Worm (Caenorhabditis elegans) whole organism, L4 larva: ENCODE measurements around the gene F55H2.5.
A peak's percentile ranks its signal among the peaks of the same experiment; 100 is the strongest.

Experiments
- aha-1 ChIP-seq: fragments of 150-350 bp; peaks from one replicate; lab custom pipeline; 2014; ENCODE audit warnings: missing biosample characterization, missing genetic modification characterization
- aly-2 ChIP-seq: sonication (generic microtip); optimal IDR thresholded peaks from 2 replicates; lab custom pipeline; 2018; ENCODE audit warnings: missing biosample characterization, missing genetic modification characterization
- arid-1 ChIP-seq: fragments of 200-800 bp; sonication (Bioruptor generic); conservative IDR thresholded peaks from 2 replicates; pipeline ENCODE4 v1.3.6; 2022; ENCODE audit warnings: missing genetic modification reagents, missing genetic modification characterization, missing compliant biosample characterization
- ceh-28 ChIP-seq: fragments of 150-350 bp; optimal IDR thresholded peaks from 2 replicates; lab custom pipeline; 2014; ENCODE audit warnings: missing biosample characterization, missing genetic modification reagents, missing genetic modification characterization
- ceh-44 ChIP-seq: fragments of 200-800 bp; sonication (Bioruptor generic); IDR thresholded peaks from 2 replicates; pipeline ENCODE4 v1.3.6; 2022; ENCODE audit warnings: missing genetic modification reagents, missing genetic modification characterization, missing compliant biosample characterization
- ceh-82 ChIP-seq: sonication (generic microtip); optimal IDR thresholded peaks from 2 replicates; lab custom pipeline; 2017; ENCODE audit warnings: missing biosample characterization, missing genetic modification characterization
- daf-16 ChIP-seq, 3 experiments: sonication (generic microtip); optimal IDR thresholded peaks; 2 replicates each; lab custom pipeline; 2016 to 2017; ENCODE audit warnings: missing genetic modification characterization in 3 of 3, missing genetic modification reagents in 3 of 3, mild to moderate bottlenecking in 2 of 3, missing compliant biosample characterization in 2 of 3, missing biosample characterization in 1 of 3, moderate library complexity in 1 of 3
- dmd-6 ChIP-seq: fragments of 200-800 bp; sonication (Bioruptor generic); IDR thresholded peaks from 2 replicates; pipeline ENCODE4 v1.3.6; 2022; ENCODE audit warnings: missing genetic modification reagents, missing genetic modification characterization, missing compliant biosample characterization
- dmd-8 ChIP-seq: fragments of 200-800 bp; sonication (Bioruptor generic); IDR thresholded peaks from 2 replicates; pipeline ENCODE4 v1.3.6; 2022; ENCODE audit warnings: missing genetic modification characterization, missing compliant biosample characterization
- dpl-1 ChIP-seq: fragments of 150-350 bp; optimal IDR thresholded peaks from 2 replicates; lab custom pipeline; 2014; ENCODE audit warnings: missing biosample characterization, missing genetic modification reagents, missing genetic modification characterization
- duxl-1 ChIP-seq: sonication (generic microtip); optimal IDR thresholded peaks from 2 replicates; lab custom pipeline; 2016; ENCODE audit warnings: mild to moderate bottlenecking, missing genetic modification characterization, moderate library complexity, missing compliant biosample characterization; ENCODE audit not compliant: poor library complexity
- dve-1 ChIP-seq: sonication (generic microtip); optimal IDR thresholded peaks from 2 replicates; lab custom pipeline; 2017; ENCODE audit warnings: antibody characterized with exemption, mild to moderate bottlenecking, missing genetic modification characterization, missing compliant biosample characterization; ENCODE audit not compliant: insufficient read depth
- egl-43 ChIP-seq: fragments of 200-800 bp; sonication (Bioruptor generic); IDR thresholded peaks from 2 replicates; pipeline ENCODE4 v1.3.6; 2022; ENCODE audit warnings: missing genetic modification reagents, missing genetic modification characterization, missing compliant biosample characterization
- hif-1 ChIP-seq, 2 experiments: sonication (generic microtip); optimal IDR thresholded peaks; 2 replicates each; lab custom pipeline; 2016 to 2017; ENCODE audit warnings: missing compliant biosample characterization in 2 of 2, missing genetic modification characterization in 2 of 2, missing genetic modification reagents in 2 of 2, missing genotype in 2 of 2, mild to moderate bottlenecking in 1 of 2
- hlh-11 ChIP-seq: fragments of 200-800 bp; sonication (Bioruptor generic); optimal IDR thresholded peaks from 2 replicates; lab custom pipeline; 2018; ENCODE audit warnings: mild to moderate bottlenecking, missing genetic modification characterization, missing compliant biosample characterization
- hlh-30 ChIP-seq: sonication (generic microtip); optimal IDR thresholded peaks from 2 replicates; lab custom pipeline; 2017; ENCODE audit warnings: antibody characterized with exemption, mild to moderate bottlenecking, missing genetic modification characterization, missing compliant biosample characterization; ENCODE audit not compliant: insufficient read depth
- lin-13 ChIP-seq: fragments of 150-350 bp; optimal IDR thresholded peaks from 2 replicates; lab custom pipeline; 2014; ENCODE audit warnings: missing biosample characterization, missing genetic modification reagents, missing genetic modification characterization
- lin-38 ChIP-seq: fragments of 200-800 bp; sonication (Bioruptor generic); IDR thresholded peaks from 2 replicates; pipeline ENCODE4 v1.3.6; 2022; ENCODE audit warnings: missing genetic modification reagents, missing genetic modification characterization, missing compliant biosample characterization
- lsy-2 ChIP-seq, 2 experiments: fragments of 150-350 bp in 1 of 2; sonication (generic microtip) in 1 of 2; optimal IDR thresholded peaks; 2 replicates each; lab custom pipeline; 2014 to 2017; ENCODE audit warnings: missing biosample characterization in 2 of 2, missing genetic modification characterization in 2 of 2
- madf-5 ChIP-seq, 2 experiments: fragments of 200-800 bp; sonication (Bioruptor generic); IDR thresholded peaks; 2 replicates each; pipeline ENCODE4 v1.3.6; 2022; ENCODE audit warnings: missing compliant biosample characterization in 2 of 2, missing genetic modification characterization in 2 of 2
- mdt-29 ChIP-seq: fragments of 200-800 bp; sonication (Bioruptor generic); IDR thresholded peaks from 2 replicates; pipeline ENCODE4 v1.3.6; 2022; ENCODE audit warnings: missing genetic modification reagents, missing genetic modification characterization, missing compliant biosample characterization
- mep-1 ChIP-seq: fragments of 150-350 bp; sonication (generic microtip); optimal IDR thresholded peaks from 3 replicates; lab custom pipeline; 2014; ENCODE audit warnings: missing biosample characterization, missing genetic modification characterization
- mes-2 ChIP-seq: sonication (generic microtip); optimal IDR thresholded peaks from 2 replicates; lab custom pipeline; 2016; ENCODE audit warnings: missing genotype, mild to moderate bottlenecking, missing genetic modification characterization, missing compliant biosample characterization; ENCODE audit not compliant: poor library complexity, severe bottlenecking
- mxl-3 ChIP-seq: fragments of 200-800 bp; sonication (Bioruptor generic); optimal IDR thresholded peaks from 2 replicates; lab custom pipeline; 2018; ENCODE audit warnings: mild to moderate bottlenecking, missing genetic modification characterization, missing compliant biosample characterization
- nhr-102 ChIP-seq: sonication (generic microtip); optimal IDR thresholded peaks from 2 replicates; lab custom pipeline; 2016; ENCODE audit warnings: mild to moderate bottlenecking, missing genetic modification characterization, moderate library complexity, missing compliant biosample characterization
- nhr-111 ChIP-seq: fragments of 200-800 bp; sonication (Bioruptor generic); optimal IDR thresholded peaks from 2 replicates; lab custom pipeline; 2018; ENCODE audit warnings: mild to moderate bottlenecking, missing genetic modification characterization, missing compliant biosample characterization
- nhr-28 ChIP-seq: fragments of 150-350 bp; optimal IDR thresholded peaks from 2 replicates; lab custom pipeline; 2014; ENCODE audit warnings: missing biosample characterization, missing genetic modification characterization
- nhr-77 ChIP-seq: fragments of 150-350 bp; optimal IDR thresholded peaks from 2 replicates; lab custom pipeline; 2014; ENCODE audit warnings: missing biosample characterization, missing genetic modification characterization
- php-3 ChIP-seq: fragments of 200-800 bp; sonication (Bioruptor generic); IDR thresholded peaks from 2 replicates; pipeline ENCODE4 v1.3.6; 2022; ENCODE audit warnings: missing genetic modification reagents, missing genetic modification characterization, missing compliant biosample characterization
- pqm-1 ChIP-seq: sonication (generic microtip); optimal IDR thresholded peaks from 2 replicates; lab custom pipeline; 2017; ENCODE audit warnings: missing biosample characterization, missing genetic modification characterization
- rbr-2 ChIP-seq: sonication (generic microtip); optimal IDR thresholded peaks from 2 replicates; lab custom pipeline; 2016; ENCODE audit warnings: missing genotype, missing genetic modification characterization, missing compliant biosample characterization
- sdz-12 ChIP-seq: fragments of 200-800 bp; sonication (Bioruptor generic); optimal IDR thresholded peaks from 2 replicates; lab custom pipeline; 2018; ENCODE audit warnings: mild to moderate bottlenecking, missing genetic modification characterization, missing compliant biosample characterization
- snpc-1.2 ChIP-seq: fragments of 200-800 bp; sonication (Bioruptor generic); IDR thresholded peaks from 2 replicates; pipeline ENCODE4 v1.3.6; 2022; ENCODE audit warnings: missing genetic modification reagents, missing genetic modification characterization, missing compliant biosample characterization
- tag-97 ChIP-seq: fragments of 200-800 bp; sonication (Bioruptor generic); IDR thresholded peaks from 2 replicates; pipeline ENCODE4 v1.3.6; 2022; ENCODE audit warnings: missing genetic modification characterization, missing compliant biosample characterization
- tra-1 ChIP-seq: fragments of 200-800 bp; sonication (Bioruptor generic); IDR thresholded peaks from 2 replicates; pipeline ENCODE4 v1.3.6; 2022; ENCODE audit warnings: missing genetic modification reagents, missing genetic modification characterization, missing compliant biosample characterization
- unc-130 ChIP-seq: sonication (generic microtip); optimal IDR thresholded peaks from 2 replicates; lab custom pipeline; 2016; ENCODE audit warnings: missing genetic modification reagents, missing genetic modification characterization, missing compliant biosample characterization
- unc-39 ChIP-seq: sonication (generic microtip); optimal IDR thresholded peaks from 2 replicates; lab custom pipeline; 2017; ENCODE audit warnings: missing biosample characterization, missing genetic modification characterization
- unc-62 ChIP-seq, 3 experiments: fragments of 150-350 bp in 1 of 3; sonication (generic microtip); optimal IDR thresholded peaks in 2 of 3; peaks in 1 of 3; 1 replicate in 1 of 3; 2 replicates in 2 of 3; lab custom pipeline; 2014 to 2017; ENCODE audit warnings: missing biosample characterization in 3 of 3, missing genetic modification characterization in 3 of 3, missing genetic modification reagents in 3 of 3, missing genotype in 1 of 3
- zfp-3 ChIP-seq: fragments of 200-800 bp; sonication (Bioruptor generic); conservative IDR thresholded peaks from 2 replicates; pipeline ENCODE4 v1.3.6; 2022; ENCODE audit warnings: missing genetic modification reagents, missing genetic modification characterization, missing compliant biosample characterization
- zip-2 ChIP-seq: fragments of 150-350 bp; optimal IDR thresholded peaks from 2 replicates; lab custom pipeline; 2014; ENCODE audit warnings: missing biosample characterization, missing genetic modification characterization

F55H2.5 gene

ce11 chrIII:9462785-9463467 is 48.3 kb upstream of the F55H2.5 start (continued):
- TF ChIP-seq dmd-8 = no peak
- TF ChIP-seq tag-97 = no peak

- TF ChIP-seq dmd-6 (GFP tag; lab: Robert Waterston, UW) = peak; percentile 40
- peak; percentile 16 for TF ChIP-seq hlh-11 (tag; lab: Kevin White, UChicago)
- TF ChIP-seq mep-1 (tag; lab: Kevin White, UChicago) = peak; percentile 36
- no peak for TF ChIP-seq zfp-3 (GFP tag; lab: Robert Waterston, UW)
- peak; percentile 68 for TF ChIP-seq duxl-1 (tag; lab: Kevin White, UChicago)
- TF ChIP-seq ceh-44 (GFP tag; lab: Robert Waterston, UW) = no peak
- TF ChIP-seq dve-1 (tag; lab: Kevin White, UChicago) = peak; percentile 51
- peak; percentile 30 for TF ChIP-seq nhr-102
- peak; percentile 77 for TF ChIP-seq lin-38 (GFP tag; lab: Robert Waterston, UW)
- peak in 1 of 2 experiments; percentile 78 for TF ChIP-seq hif-1 (tag; optimal IDR thresholded peaks at IDR 0.05; lab: Kevin White, UChicago)
- TF ChIP-seq daf-16 (GFP tag; optimal IDR thresholded peaks at IDR 0.05; lab: Kevin White, UChicago) = no peak
- peak; percentile 14 for TF ChIP-seq daf-16 (tag; optimal IDR thresholded peaks at IDR 0.05; lab: Kevin White, UChicago)
- TF ChIP-seq madf-5 (GFP tag; IDR thresholded peaks at IDR 0.05; lab: Robert Waterston, UW) = no peak
- TF ChIP-seq lsy-2 (tag; optimal IDR thresholded peaks at IDR 0.05; lab: Kevin White, UChicago) = peak in 1 of 2 experiments; percentile 80
- no peak for TF ChIP-seq zip-2
- TF ChIP-seq nhr-28 (tag; lab: Kevin White, UChicago) = peak; percentile 14
- peak; percentile 96 for TF ChIP-seq mes-2
- TF ChIP-seq egl-43 (GFP tag; lab: Robert Waterston, UW) = no peak
- TF ChIP-seq php-3 (GFP tag; lab: Robert Waterston, UW) = no peak
- TF ChIP-seq unc-130 (GFP tag; lab: Kevin White, UChicago) = peak; percentile 85
- peak; percentile 13 for TF ChIP-seq rbr-2
- no peak for TF ChIP-seq mdt-29 (GFP tag; lab: Robert Waterston, UW)
- TF ChIP-seq dpl-1 (GFP tag; lab: Kevin White, UChicago) = peak; percentile 78
- no peak for TF ChIP-seq snpc-1.2 (GFP tag; lab: Robert Waterston, UW)
- TF ChIP-seq ceh-82 (tag; lab: Kevin White, UChicago) = no peak
Measured at ce11 chrIII:9465424-9465823, 45.8 kb upstream of the F55H2.5 start, which contains the start of gene B0464.9. TSS of gene B0464.9 (plus strand) at chrIII:9465767.

ce11 chrIII:9465865-9466264 is 45.4 kb upstream of the F55H2.5 start, which contains the start of gene B0464.6:
TSS of gene B0464.6 (minus strand) at chrIII:9465965.
- TF ChIP-seq tra-1 (GFP tag; lab: Robert Waterston, UW) (no peak), unc-62 (GFP tag; optimal IDR thresholded peaks at IDR 0.05 in 1 of 2; lab: Kevin White, UChicago) (peak in 1 of 2 experiments; percentile 65), unc-62 (tag; optimal IDR thresholded peaks at IDR 0.05; lab: Kevin White, UChicago) (no peak)

- TF ChIP-seq php-3 (GFP tag; lab: Robert Waterston, UW) (no peak), hif-1 (tag; optimal IDR thresholded peaks at IDR 0.05; lab: Kevin White, UChicago) (peak in 1 of 2 experiments; percentile 31), lin-13 (GFP tag; lab: Kevin White, UChicago) (peak; percentile 23), hlh-30 (tag; lab: Kevin White, UChicago) (peak; percentile 32), zip-2 (no peak), ceh-44 (GFP tag; lab: Robert Waterston, UW) (no peak), mes-2 (peak; percentile 87), ceh-28 (peak; percentile 11), duxl-1 (tag; lab: Kevin White, UChicago) (peak; percentile 72), lin-38 (GFP tag; lab: Robert Waterston, UW) (peak; percentile 98), rbr-2 (peak; percentile 58), aha-1 (tag; lab: Kevin White, UChicago) (peak; percentile 74), pqm-1 (peak; percentile 49), dve-1 (tag; lab: Kevin White, UChicago) (peak; percentile 73), aly-2 (no peak), arid-1 (peak; percentile 55; the same call in 1 of the 2 replicates), mep-1 (tag; lab: Kevin White, UChicago) (peak; percentile 70), mxl-3 (GFP tag; lab: Kevin White, UChicago) (no peak), dpl-1 (GFP tag; lab: Kevin White, UChicago) (peak; percentile 70), nhr-77 (peak; percentile 60), lsy-2 (tag; optimal IDR thresholded peaks at IDR 0.05; lab: Kevin White, UChicago) (peak in 1 of 2 experiments; percentile 78), madf-5 (GFP tag; IDR thresholded peaks at IDR 0.05; lab: Robert Waterston, UW) (no peak), sdz-12 (GFP tag; lab: Kevin White, UChicago) (no peak), unc-39 (no peak), nhr-111 (GFP tag; lab: Kevin White, UChicago) (no peak), nhr-102 (peak; percentile 44)
Measured at ce11 chrIII:9467095-9467494, 44.2 kb upstream of the F55H2.5 start, which contains the start of gene baf-1. TSS of gene baf-1 (plus strand) at chrIII:9467464.
